Worm (Caenorhabditis elegans) whole organism, L4 larva: ENCODE results near the gene F09C12.2.

Experiments used
- F37D6.2 ChIP-seq: sonication (generic microtip); optimal IDR thresholded peaks from 2 replicates; lab custom pipeline; 2016; ENCODE audit warnings: mild to moderate bottlenecking, missing genetic modification characterization, missing compliant biosample characterization
- F44E2.7 ChIP-seq: fragments of 200-800 bp; sonication (Bioruptor generic); IDR thresholded peaks from 2 replicates; pipeline ENCODE4 v2.1.2; 2022; ENCODE audit warnings: missing genetic modification characterization, missing compliant biosample characterization
- T20F7.1 ChIP-seq: fragments of 200-800 bp; sonication (Bioruptor generic); optimal IDR thresholded peaks from 2 replicates; lab custom pipeline; 2018; ENCODE audit warnings: mild to moderate bottlenecking, missing genetic modification characterization, missing compliant biosample characterization
- Y105C5A.15 ChIP-seq: fragments of 200-800 bp; sonication (Bioruptor generic); IDR thresholded peaks from 2 replicates; pipeline ENCODE4 v1.3.6; 2022; ENCODE audit warnings: missing genetic modification characterization, missing compliant biosample characterization
- Y48G9A.11 ChIP-seq: fragments of 200-800 bp; sonication (Bioruptor generic); IDR thresholded peaks from 2 replicates; pipeline ENCODE4 v1.3.6; 2022; ENCODE audit warnings: missing genetic modification reagents, missing genetic modification characterization, missing compliant biosample characterization
- ZK337.2 ChIP-seq: fragments of 200-800 bp; sonication (Bioruptor generic); IDR thresholded peaks from 2 replicates; pipeline ENCODE4 v1.3.6; 2022; ENCODE audit warnings: missing genetic modification reagents, missing genetic modification characterization, missing compliant biosample characterization
- ZK546.5 ChIP-seq, 2 experiments: sonication (generic microtip); optimal IDR thresholded peaks; 2 replicates each; lab custom pipeline; 2017; ENCODE audit warnings: missing biosample characterization in 2 of 2, missing genetic modification characterization in 2 of 2
- aha-1 ChIP-seq: fragments of 150-350 bp; peaks from one replicate; lab custom pipeline; 2014; ENCODE audit warnings: missing biosample characterization, missing genetic modification characterization
- ama-1 ChIP-seq: fragments of 150-350 bp; optimal IDR thresholded peaks from 2 replicates; lab custom pipeline; 2014; ENCODE audit warnings: inconsistent platforms, mixed read lengths
- arid-1 ChIP-seq: fragments of 200-800 bp; sonication (Bioruptor generic); conservative IDR thresholded peaks from 2 replicates; pipeline ENCODE4 v1.3.6; 2022; ENCODE audit warnings: missing genetic modification reagents, missing genetic modification characterization, missing compliant biosample characterization
- attf-4 ChIP-seq: sonication (generic microtip); optimal IDR thresholded peaks from 3 replicates; lab custom pipeline; 2017; ENCODE audit warnings: missing biosample characterization, missing genetic modification characterization
- ceh-32 ChIP-seq: sonication (generic microtip); optimal IDR thresholded peaks from 2 replicates; lab custom pipeline; 2016; ENCODE audit warnings: mild to moderate bottlenecking, missing genetic modification characterization, missing compliant biosample characterization; ENCODE audit not compliant: poor library complexity
- ceh-62 ChIP-seq: sonication (generic microtip); optimal IDR thresholded peaks from 2 replicates; lab custom pipeline; 2017; ENCODE audit warnings: missing biosample characterization, missing genetic modification characterization
- ceh-82 ChIP-seq: sonication (generic microtip); optimal IDR thresholded peaks from 2 replicates; lab custom pipeline; 2017; ENCODE audit warnings: missing biosample characterization, missing genetic modification characterization
- ces-1 ChIP-seq: fragments of 150-350 bp; sonication (generic microtip); optimal IDR thresholded peaks from 4 replicates; lab custom pipeline; 2014; ENCODE audit warnings: missing biosample characterization, missing genetic modification reagents, missing genetic modification characterization
- cey-2 ChIP-seq: sonication (generic microtip); optimal IDR thresholded peaks from 3 replicates; lab custom pipeline; 2017; ENCODE audit warnings: missing genetic modification characterization, mild to moderate bottlenecking, missing compliant biosample characterization, antibody characterized with exemption, borderline replicate concordance; ENCODE audit not compliant: insufficient read depth
- daf-12 ChIP-seq: fragments of 150-350 bp; optimal IDR thresholded peaks from 2 replicates; lab custom pipeline; 2014; ENCODE audit warnings: missing biosample characterization, missing genetic modification reagents, missing genetic modification characterization
- dmd-9 ChIP-seq: fragments of 200-800 bp; sonication (Bioruptor generic); IDR thresholded peaks from 2 replicates; pipeline ENCODE4 v1.3.6; 2022; ENCODE audit warnings: missing genetic modification reagents, missing genetic modification characterization, missing compliant biosample characterization
- dpl-1 ChIP-seq: fragments of 150-350 bp; optimal IDR thresholded peaks from 2 replicates; lab custom pipeline; 2014; ENCODE audit warnings: missing biosample characterization, missing genetic modification reagents, missing genetic modification characterization
- dve-1 ChIP-seq: sonication (generic microtip); optimal IDR thresholded peaks from 2 replicates; lab custom pipeline; 2017; ENCODE audit warnings: antibody characterized with exemption, mild to moderate bottlenecking, missing genetic modification characterization, missing compliant biosample characterization; ENCODE audit not compliant: insufficient read depth
- egl-43 ChIP-seq: fragments of 200-800 bp; sonication (Bioruptor generic); IDR thresholded peaks from 2 replicates; pipeline ENCODE4 v1.3.6; 2022; ENCODE audit warnings: missing genetic modification reagents, missing genetic modification characterization, missing compliant biosample characterization
- fkh-10 ChIP-seq: fragments of 150-350 bp; optimal IDR thresholded peaks from 2 replicates; lab custom pipeline; 2014; ENCODE audit warnings: missing biosample characterization, missing genetic modification reagents, missing genetic modification characterization
- lim-7 ChIP-seq: fragments of 200-800 bp; sonication (Bioruptor generic); IDR thresholded peaks from 2 replicates; pipeline ENCODE4 v1.3.6; 2022; ENCODE audit warnings: missing genetic modification characterization, missing compliant biosample characterization
- lin-1 ChIP-seq: fragments of 200-800 bp; sonication (Bioruptor generic); IDR thresholded peaks from 2 replicates; pipeline ENCODE4 v1.3.6; 2022; ENCODE audit warnings: missing genetic modification reagents, missing genetic modification characterization, missing compliant biosample characterization
- lin-13 ChIP-seq: fragments of 150-350 bp; optimal IDR thresholded peaks from 2 replicates; lab custom pipeline; 2014; ENCODE audit warnings: missing biosample characterization, missing genetic modification reagents, missing genetic modification characterization
- lin-15B ChIP-seq: fragments of 150-350 bp; sonication (generic microtip); optimal IDR thresholded peaks from 3 replicates; lab custom pipeline; 2014; ENCODE audit warnings: missing biosample characterization, missing genetic modification characterization
- lin-38 ChIP-seq: fragments of 200-800 bp; sonication (Bioruptor generic); IDR thresholded peaks from 2 replicates; pipeline ENCODE4 v1.3.6; 2022; ENCODE audit warnings: missing genetic modification reagents, missing genetic modification characterization, missing compliant biosample characterization
- lsy-2 ChIP-seq, 2 experiments: fragments of 150-350 bp in 1 of 2; sonication (generic microtip) in 1 of 2; optimal IDR thresholded peaks; 2 replicates each; lab custom pipeline; 2014 to 2017; ENCODE audit warnings: missing biosample characterization in 2 of 2, missing genetic modification characterization in 2 of 2
- mep-1 ChIP-seq: fragments of 150-350 bp; sonication (generic microtip); optimal IDR thresholded peaks from 3 replicates; lab custom pipeline; 2014; ENCODE audit warnings: missing biosample characterization, missing genetic modification characterization
- mes-2 ChIP-seq: sonication (generic microtip); optimal IDR thresholded peaks from 2 replicates; lab custom pipeline; 2016; ENCODE audit warnings: missing genotype, mild to moderate bottlenecking, missing genetic modification characterization, missing compliant biosample characterization; ENCODE audit not compliant: poor library complexity, severe bottlenecking
- mxl-2 ChIP-seq: fragments of 200-800 bp; sonication (Bioruptor generic); conservative IDR thresholded peaks from 2 replicates; pipeline ENCODE4 v1.3.6; 2022; ENCODE audit warnings: missing genetic modification reagents, missing genetic modification characterization, missing compliant biosample characterization
- nhr-11 ChIP-seq: fragments of 150-350 bp; optimal IDR thresholded peaks from 2 replicates; lab custom pipeline; 2014; ENCODE audit warnings: missing biosample characterization, missing genetic modification characterization
- nhr-237 ChIP-seq: sonication (generic microtip); optimal IDR thresholded peaks from 2 replicates; lab custom pipeline; 2017; ENCODE audit warnings: missing biosample characterization, missing genetic modification characterization
- nhr-42 ChIP-seq: fragments of 200-800 bp; sonication (Bioruptor generic); IDR thresholded peaks from 2 replicates; pipeline ENCODE4 v1.3.6; 2022; ENCODE audit warnings: missing genetic modification characterization, missing compliant biosample characterization
- nhr-48 ChIP-seq: sonication (generic microtip); optimal IDR thresholded peaks from 2 replicates; lab custom pipeline; 2016; ENCODE audit warnings: mild to moderate bottlenecking, missing genetic modification characterization, missing compliant biosample characterization
- nhr-6 ChIP-seq: fragments of 150-350 bp; optimal IDR thresholded peaks from 2 replicates; lab custom pipeline; 2014; ENCODE audit warnings: missing biosample characterization, missing genetic modification characterization
- nhr-77 ChIP-seq: fragments of 150-350 bp; optimal IDR thresholded peaks from 2 replicates; lab custom pipeline; 2014; ENCODE audit warnings: missing biosample characterization, missing genetic modification characterization
- pqm-1 ChIP-seq: sonication (generic microtip); optimal IDR thresholded peaks from 2 replicates; lab custom pipeline; 2017; ENCODE audit warnings: missing biosample characterization, missing genetic modification characterization
- saeg-2 ChIP-seq: fragments of 200-800 bp; sonication (Bioruptor generic); IDR thresholded peaks from 2 replicates; pipeline ENCODE4 v1.3.6; 2022; ENCODE audit warnings: missing genetic modification reagents, missing genetic modification characterization, missing compliant biosample characterization
- sdz-12 ChIP-seq: fragments of 200-800 bp; sonication (Bioruptor generic); optimal IDR thresholded peaks from 2 replicates; lab custom pipeline; 2018; ENCODE audit warnings: mild to moderate bottlenecking, missing genetic modification characterization, missing compliant biosample characterization
- set-16 ChIP-seq: fragments of 200-800 bp; sonication (Bioruptor generic); IDR thresholded peaks from 2 replicates; pipeline ENCODE4 v1.3.6; 2022; ENCODE audit warnings: missing genetic modification reagents, missing genetic modification characterization, missing compliant biosample characterization
- skn-1 ChIP-seq: fragments of 150-350 bp; optimal IDR thresholded peaks from 2 replicates; lab custom pipeline; 2014; ENCODE audit warnings: missing biosample characterization, missing genetic modification characterization
- snpc-1.2 ChIP-seq: fragments of 200-800 bp; sonication (Bioruptor generic); IDR thresholded peaks from 2 replicates; pipeline ENCODE4 v1.3.6; 2022; ENCODE audit warnings: missing genetic modification reagents, missing genetic modification characterization, missing compliant biosample characterization
- snpc-4 ChIP-seq: fragments of 150-350 bp; optimal IDR thresholded peaks from 2 replicates; lab custom pipeline; 2014; ENCODE audit warnings: missing biosample characterization, missing genetic modification characterization
- spr-1 ChIP-seq: sonication (generic microtip); optimal IDR thresholded peaks from 2 replicates; lab custom pipeline; 2016; ENCODE audit warnings: mild to moderate bottlenecking, missing genetic modification characterization, missing compliant biosample characterization
- spr-3 ChIP-seq: fragments of 200-800 bp; sonication (Bioruptor generic); optimal IDR thresholded peaks from 2 replicates; lab custom pipeline; 2018; ENCODE audit warnings: mild to moderate bottlenecking, missing genetic modification characterization, missing compliant biosample characterization
- tra-1 ChIP-seq: fragments of 200-800 bp; sonication (Bioruptor generic); IDR thresholded peaks from 2 replicates; pipeline ENCODE4 v1.3.6; 2022; ENCODE audit warnings: missing genetic modification reagents, missing genetic modification characterization, missing compliant biosample characterization
- unc-130 ChIP-seq: sonication (generic microtip); optimal IDR thresholded peaks from 2 replicates; lab custom pipeline; 2016; ENCODE audit warnings: missing genetic modification reagents, missing genetic modification characterization, missing compliant biosample characterization
- vab-7 ChIP-seq: fragments of 200-800 bp; sonication (Bioruptor generic); IDR thresholded peaks from 2 replicates; pipeline ENCODE4 v1.3.6; 2022; ENCODE audit warnings: missing genetic modification reagents, missing genetic modification characterization, missing compliant biosample characterization
- zfp-2 ChIP-seq: sonication (generic microtip); optimal IDR thresholded peaks from 2 replicates; lab custom pipeline; 2016; ENCODE audit warnings: mild to moderate bottlenecking, missing genetic modification characterization, missing compliant biosample characterization
- zfp-3 ChIP-seq: fragments of 200-800 bp; sonication (Bioruptor generic); conservative IDR thresholded peaks from 2 replicates; pipeline ENCODE4 v1.3.6; 2022; ENCODE audit warnings: missing genetic modification reagents, missing genetic modification characterization, missing compliant biosample characterization

The F09C12.2 gene

DNA sequence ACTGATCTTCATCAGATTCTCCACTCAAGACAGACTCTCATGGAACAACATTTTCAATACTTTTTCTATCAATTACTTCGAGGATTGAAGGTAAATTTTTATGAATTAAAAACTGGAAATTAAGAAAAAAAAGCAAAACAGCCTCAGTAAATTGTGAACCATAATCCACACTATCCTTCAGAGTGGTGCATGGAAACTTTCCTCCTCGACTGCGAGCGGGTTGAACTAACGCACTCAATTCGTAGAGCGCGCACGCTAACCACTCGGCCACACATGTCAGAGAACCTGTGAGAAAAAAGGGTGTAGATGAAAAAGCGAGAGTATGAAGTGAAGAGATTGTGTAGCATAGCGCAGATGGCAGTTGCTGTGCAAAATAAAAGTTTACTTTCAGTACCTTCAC lies 4.8 kb upstream of the F09C12.2 start:
- TF ChIP-seq nhr-42 (GFP tag; lab: Robert Waterston, UW) (peak; percentile 83), sdz-12 (GFP tag; lab: Kevin White, UChicago) (peak; percentile 77), daf-12 (no peak), saeg-2 (GFP tag; lab: Robert Waterston, UW) (0 out of 2 replicates have a peak, but pooled peaks have one; percentile 59), spr-3 (GFP tag; lab: Kevin White, UChicago) (peak; percentile 75), Y48G9A.11 (GFP tag; lab: Robert Waterston, UW) (peak; percentile 76), unc-130 (GFP tag; lab: Kevin White, UChicago) (peak; percentile 80), mxl-2 (GFP tag; lab: Robert Waterston, UW) (peak; percentile 67; the same call in 1 of the 2 replicates), dve-1 (tag; lab: Kevin White, UChicago) (peak; percentile 72), F37D6.2 (tag; lab: Kevin White, UChicago) (peak; percentile 22), skn-1 (tag; lab: Kevin White, UChicago) (no peak), nhr-6 (tag; lab: Kevin White, UChicago) (peak; percentile 62), set-16 (GFP tag; lab: Robert Waterston, UW) (no peak), tra-1 (peak; percentile 87), nhr-11 (peak; percentile 55), ceh-62 (no peak), lin-38 (GFP tag; lab: Robert Waterston, UW) (no peak; the same call in none of the 2 replicates), ama-1 (no peak), dpl-1 (GFP tag; lab: Kevin White, UChicago) (peak; percentile 39), mes-2 (tag; lab: Kevin White, UChicago) (peak; percentile 92), lin-15B (tag; lab: Kevin White, UChicago) (no peak), aha-1 (peak; percentile 99), ZK546.5 (tag; optimal IDR thresholded peaks at IDR 0.05; lab: Kevin White, UChicago) (no peak), cey-2 (tag; lab: Kevin White, UChicago) (no peak), vab-7 (GFP tag; lab: Robert Waterston, UW) (peak; percentile 91), ZK337.2 (0 out of 2 replicates have a peak, but pooled peaks have one; percentile 73), snpc-1.2 (no peak; the same call in 1 of the 2 replicates), lin-1 (GFP tag; lab: Robert Waterston, UW) (peak; percentile 85; the same call in 1 of the 2 replicates), T20F7.1 (GFP tag; lab: Kevin White, UChicago) (no peak), attf-4 (no peak), F44E2.7 (peak; percentile 75), lim-7 (GFP tag; lab: Robert Waterston, UW) (peak; percentile 97), fkh-10 (GFP tag; lab: Kevin White, UChicago) (peak; percentile 0), spr-1 (peak; percentile 86), arid-1 (peak; percentile 90), dmd-9 (GFP tag; lab: Robert Waterston, UW) (0 out of 2 replicates have a peak, but pooled peaks have one; percentile 30), ceh-32 (no peak), zfp-2 (tag; lab: Kevin White, UChicago) (peak; percentile 55), pqm-1 (tag; lab: Kevin White, UChicago) (no peak), mep-1 (tag; lab: Kevin White, UChicago) (peak; percentile 72), egl-43 (GFP tag; lab: Robert Waterston, UW) (no peak), nhr-48 (tag; lab: Kevin White, UChicago) (peak; percentile 80), ceh-82 (tag; lab: Kevin White, UChicago) (no peak), snpc-4 (tag; lab: Kevin White, UChicago) (no peak), nhr-237 (no peak), zfp-3 (GFP tag; lab: Robert Waterston, UW) (peak; percentile 66; the same call in 1 of the 2 replicates), lin-13 (GFP tag; lab: Kevin White, UChicago) (peak; percentile 48), nhr-77 (tag; lab: Kevin White, UChicago) (no peak), Y105C5A.15 (GFP tag; lab: Robert Waterston, UW) (peak; percentile 76; the same call in 1 of the 2 replicates), lsy-2 (tag; optimal IDR thresholded peaks at IDR 0.05; lab: Kevin White, UChicago) (no peak), ces-1 (peak; percentile 29)
